Worm (Caenorhabditis elegans) whole organism, young adult: Measurements from ENCODE around the gene F44A2.3.

Source experiments
- B0336.3 ChIP-seq: fragments of 200-800 bp; sonication (Bioruptor generic); IDR thresholded peaks from 2 replicates; pipeline ENCODE4 v1.3.6; 2022; ENCODE audit warnings: missing genetic modification characterization, missing compliant biosample characterization
- F39B2.1 ChIP-seq: fragments of 200-800 bp; sonication (Bioruptor generic); IDR thresholded peaks from 2 replicates; pipeline ENCODE4 v1.3.6; 2022; ENCODE audit warnings: missing genetic modification reagents, missing genetic modification characterization, missing compliant biosample characterization
- ceh-91 ChIP-seq: fragments of 200-800 bp; sonication (Bioruptor generic); IDR thresholded peaks from 2 replicates; pipeline ENCODE4 v1.3.6; 2022; ENCODE audit warnings: missing genetic modification reagents, missing genetic modification characterization, missing compliant biosample characterization
- chd-7 ChIP-seq: sonication (generic microtip); optimal IDR thresholded peaks from 2 replicates; lab custom pipeline; 2016; ENCODE audit warnings: mild to moderate bottlenecking, missing genetic modification characterization, moderate library complexity, missing compliant biosample characterization
- ekl-4 ChIP-seq: fragments of 200-800 bp; sonication (Bioruptor generic); IDR thresholded peaks from 2 replicates; pipeline ENCODE4 v1.3.6; 2022; ENCODE audit warnings: missing genetic modification reagents, missing genetic modification characterization, missing compliant biosample characterization
- madf-3 ChIP-seq: fragments of 200-800 bp; sonication (Bioruptor generic); IDR thresholded peaks from 2 replicates; pipeline ENCODE4 v1.3.6; 2022; ENCODE audit warnings: missing genetic modification reagents, missing genetic modification characterization, missing compliant biosample characterization
- madf-8 ChIP-seq: fragments of 200-800 bp; sonication (Bioruptor generic); conservative IDR thresholded peaks from 2 replicates; pipeline ENCODE4 v1.3.6; 2022; ENCODE audit warnings: missing genetic modification reagents, missing genetic modification characterization, missing compliant biosample characterization
- nfya-1 ChIP-seq: sonication (generic microtip); optimal IDR thresholded peaks from 2 replicates; lab custom pipeline; 2017; ENCODE audit warnings: antibody characterized with exemption, missing compliant biosample characterization, missing genetic modification characterization, borderline replicate concordance; ENCODE audit not compliant: insufficient read depth
- pha-4 ChIP-seq: fragments of 150-350 bp; sonication (generic microtip); optimal IDR thresholded peaks from 2 replicates; lab custom pipeline; 2014; ENCODE audit warnings: missing biosample characterization, missing genetic modification reagents, missing genetic modification characterization
- somi-1 ChIP-seq: fragments of 200-800 bp; sonication (Bioruptor generic); optimal IDR thresholded peaks from 2 replicates; lab custom pipeline; 2018; ENCODE audit warnings: mild to moderate bottlenecking, missing genetic modification characterization, missing compliant biosample characterization

ce11 chrV:9305116-9305515, at the start of gene F44A2.3:
- TF ChIP-seq B0336.3 (GFP tag; lab: Robert Waterston, UW) (no peak), madf-8 (GFP tag; lab: Robert Waterston, UW) (no peak), nfya-1 (tag; lab: Kevin White, UChicago) (no peak), madf-3 (no peak), pha-4 (tag; lab: Kevin White, UChicago) (no peak), somi-1 (GFP tag; lab: Kevin White, UChicago) (no peak), ekl-4 (no peak), ceh-91 (GFP tag; lab: Robert Waterston, UW) (no peak), F39B2.1 (GFP tag; lab: Robert Waterston, UW) (no peak), chd-7 (tag; lab: Kevin White, UChicago) (no peak)
